Worm (Caenorhabditis elegans) whole organism, early embryonic: Measurements from ENCODE around the gene srh-19.

ENCODE experiments used
- B0310.2 ChIP-seq: sonication (generic microtip); optimal IDR thresholded peaks from 2 replicates; lab custom pipeline; 2016; ENCODE audit warnings: mild to moderate bottlenecking, missing genetic modification characterization, missing compliant biosample characterization
- aly-1 ChIP-seq: sonication (generic microtip); optimal IDR thresholded peaks from 2 replicates; lab custom pipeline; 2016; ENCODE audit warnings: missing genetic modification characterization, missing compliant biosample characterization
- ama-1 ChIP-seq: fragments of 150-350 bp; optimal IDR thresholded peaks from 2 replicates; lab custom pipeline; 2014
- ceh-13 ChIP-seq: fragments of 200-800 bp; sonication (Bioruptor generic); optimal IDR thresholded peaks from 2 replicates; lab custom pipeline; 2018; ENCODE audit warnings: mild to moderate bottlenecking, missing genetic modification characterization, missing compliant biosample characterization
- flt-1 ChIP-seq: fragments of 200-800 bp; sonication (Bioruptor generic); IDR thresholded peaks from 2 replicates; pipeline ENCODE4 v1.3.6; 2022; ENCODE audit warnings: missing genetic modification characterization, missing compliant biosample characterization
- hmbx-1 ChIP-seq: sonication (generic microtip); optimal IDR thresholded peaks from 2 replicates; lab custom pipeline; 2016; ENCODE audit warnings: mild to moderate bottlenecking, missing genetic modification characterization, missing compliant biosample characterization
- hmg-4 ChIP-seq: fragments of 200-800 bp; sonication (Bioruptor generic); optimal IDR thresholded peaks from 2 replicates; lab custom pipeline; 2018; ENCODE audit warnings: mild to moderate bottlenecking, missing genetic modification characterization, missing compliant biosample characterization
- pes-1 ChIP-seq: fragments of 200-800 bp; sonication (Bioruptor generic); IDR thresholded peaks from 2 replicates; pipeline ENCODE4 v1.3.6; 2022; ENCODE audit warnings: missing genetic modification reagents, missing genetic modification characterization, missing compliant biosample characterization
- sea-1 ChIP-seq: fragments of 200-800 bp; sonication (Bioruptor generic); conservative IDR thresholded peaks from 2 replicates; pipeline ENCODE4 v1.3.6; 2022; ENCODE audit warnings: missing genetic modification characterization, missing compliant biosample characterization
- tbx-11 ChIP-seq: fragments of 200-800 bp; sonication (Bioruptor generic); IDR thresholded peaks from 2 replicates; pipeline ENCODE4 v1.3.6; 2022; ENCODE audit warnings: missing genetic modification characterization, missing compliant biosample characterization

- TF ChIP-seq ama-1 (lab: Kevin White, UChicago) (no peak), pes-1 (no peak), aly-1 (tag; lab: Kevin White, UChicago) (no peak), sea-1 (GFP tag; lab: Robert Waterston, UW) (no peak), flt-1 (GFP tag; lab: Robert Waterston, UW) (no peak), hmg-4 (GFP tag; lab: Kevin White, UChicago) (no peak), ceh-13 (GFP tag; lab: Kevin White, UChicago) (no peak), hmbx-1 (tag; lab: Kevin White, UChicago) (no peak), B0310.2 (no peak), tbx-11 (GFP tag; lab: Robert Waterston, UW) (no peak)
Observed at ce11 chrX:1458793-1459192, 45.8 kb downstream of the srh-19 start, which contains the start of gene D1005.2.
